Fruit fly (Drosophila melanogaster) whole organism, wandering third instar larva: ENCODE results near the gene CenB1A.

Experiments
- CG9705 ChIP-seq: fragments of 200-800 bp; sonication (Bioruptor generic); optimal IDR thresholded peaks from 2 replicates; lab custom pipeline; 2018; ENCODE audit warnings: missing biosample characterization, mild to moderate bottlenecking, missing genetic modification characterization
- Dfd ChIP-seq: fragments of >200 bp; optimal IDR thresholded peaks from 2 replicates; lab custom pipeline; 2017; ENCODE audit warnings: missing biosample characterization, missing genetic modification characterization
- dl ChIP-seq, 2 experiments: fragments of 175-275, 200-275 bp in 1 of 2; fragments of 200-275 bp in 1 of 2; sonication (Bioruptor generic); optimal IDR thresholded peaks; lab custom pipeline; 2018; ENCODE audit warnings: mild to moderate bottlenecking in 2 of 2, missing biosample characterization in 2 of 2, missing genetic modification characterization in 2 of 2, moderate library complexity in 2 of 2; ENCODE audit not compliant: partially characterized antibody in 2 of 2, insufficient read depth in 1 of 2
- dsf ChIP-seq: sonication (Bioruptor generic); optimal IDR thresholded peaks from 2 replicates; lab custom pipeline; 2016; ENCODE audit warnings: missing biosample characterization, missing genetic modification characterization, borderline replicate concordance
- ey ChIP-seq: fragments of 200-800 bp; sonication (Bioruptor generic); optimal IDR thresholded peaks from 2 replicates; lab custom pipeline; 2016; ENCODE audit warnings: missing biosample characterization, missing genetic modification characterization
- foxo ChIP-seq, 2 experiments: fragments of 200-800 bp; sonication (Bioruptor generic); optimal IDR thresholded peaks; 2 replicates in 1 of 2; 3 replicates in 1 of 2; lab custom pipeline; 2016 to 2017; ENCODE audit warnings: missing biosample characterization in 2 of 2, missing genetic modification characterization in 2 of 2
- lola ChIP-seq: fragments of >200 bp; optimal IDR thresholded peaks from 2 replicates; lab custom pipeline; 2017; ENCODE audit warnings: missing biosample characterization, missing genetic modification characterization
- psq ChIP-seq: fragments of 200-800 bp; sonication (Bioruptor generic); optimal IDR thresholded peaks from 3 replicates; lab custom pipeline; 2017; ENCODE audit warnings: missing biosample characterization, mild to moderate bottlenecking, missing genetic modification characterization, moderate library complexity
- usp ChIP-seq: fragments of >200 bp; optimal IDR thresholded peaks from 2 replicates; lab custom pipeline; 2017; ENCODE audit warnings: missing biosample characterization, missing genetic modification characterization

dm6 chr3R:23143440-23143839 lies 25.2 kb downstream of the CenB1A start:
- TF ChIP-seq ey (GFP tag; lab: Kevin White, UChicago) (no peak), Dfd (no peak), CG9705 (no peak), lola (GFP tag; lab: Kevin White, UChicago) (no peak), foxo (GFP tag; optimal IDR thresholded peaks at IDR 0.05; lab: Kevin White, UChicago) (no peak), dl (GFP tag; optimal IDR thresholded peaks at IDR 0.05; lab: Kevin White, UChicago; ENCODE audit: insufficient read depth in 1 of 2, partially characterized antibody in 2 of 2) (no peak), usp (GFP tag; lab: Kevin White, UChicago) (no peak), dsf (GFP tag; lab: Kevin White, UChicago) (no peak), psq (GFP tag; lab: Kevin White, UChicago) (no peak)
